Worm (Caenorhabditis elegans) whole organism, L2 larva: Measurements from ENCODE around the gene F13H8.11.

Experiments
- R02D3.7 ChIP-seq: fragments of 150-350 bp; optimal IDR thresholded peaks from 2 replicates; lab custom pipeline; 2014; ENCODE audit warnings: missing biosample characterization, missing genetic modification characterization
- aly-2 ChIP-seq: fragments of 150-350 bp; optimal IDR thresholded peaks from 2 replicates; lab custom pipeline; 2014; ENCODE audit warnings: missing biosample characterization, missing genetic modification characterization
- lin-11 ChIP-seq: fragments of 150-350 bp; sonication (generic microtip); optimal IDR thresholded peaks from 2 replicates; lab custom pipeline; 2014; ENCODE audit warnings: missing biosample characterization, missing genetic modification characterization, inconsistent platforms, mixed read lengths
- lin-13 ChIP-seq: fragments of 150-350 bp; optimal IDR thresholded peaks from 2 replicates; lab custom pipeline; 2014; ENCODE audit warnings: missing biosample characterization, missing genetic modification reagents, missing genetic modification characterization
- lin-39 ChIP-seq: fragments of 150-350 bp; optimal IDR thresholded peaks from 2 replicates; lab custom pipeline; 2014; ENCODE audit warnings: missing biosample characterization, missing genetic modification reagents, missing genetic modification characterization
- mdl-1 ChIP-seq, 2 experiments: fragments of 150-350 bp in 1 of 2; sonication (generic microtip) in 1 of 2; optimal IDR thresholded peaks; 2 replicates each; lab custom pipeline; 2017; ENCODE audit warnings: missing biosample characterization in 2 of 2, missing genetic modification characterization in 2 of 2
- nhr-237 ChIP-seq: fragments of 150-350 bp; optimal IDR thresholded peaks from 2 replicates; lab custom pipeline; 2014; ENCODE audit warnings: missing biosample characterization, missing genetic modification characterization
- nhr-25 ChIP-seq: fragments of 150-350 bp; sonication (generic microtip); optimal IDR thresholded peaks from 3 replicates; lab custom pipeline; 2014; ENCODE audit warnings: missing biosample characterization, missing genetic modification characterization
- sma-3 ChIP-seq: sonication (generic microtip); optimal IDR thresholded peaks from 2 replicates; lab custom pipeline; 2016; ENCODE audit warnings: missing genetic modification reagents, missing genetic modification characterization, missing compliant biosample characterization
- unc-62 ChIP-seq: fragments of 150-350 bp; optimal IDR thresholded peaks from 2 replicates; lab custom pipeline; 2014; ENCODE audit warnings: missing biosample characterization, missing genetic modification reagents, missing genetic modification characterization

ce11 chrII:6246054-6246453 is 13.8 kb downstream of the F13H8.11 start, which contains the start of gene lelo-1:
- TF ChIP-seq aly-2 (tag; lab: Kevin White, UChicago), result no peak
- no peak for TF ChIP-seq lin-11 (tag; lab: Kevin White, UChicago)
- no peak for TF ChIP-seq lin-13 (GFP tag; lab: Kevin White, UChicago)
- TF ChIP-seq R02D3.7, result no peak
- TF ChIP-seq mdl-1 (tag; optimal IDR thresholded peaks at IDR 0.05; lab: Kevin White, UChicago), result no peak
- TF ChIP-seq sma-3 (GFP tag; lab: Kevin White, UChicago), result no peak
- TF ChIP-seq unc-62 (GFP tag; lab: Kevin White, UChicago), result no peak
- TF ChIP-seq nhr-237 (tag; lab: Kevin White, UChicago), result no peak
- TF ChIP-seq nhr-25 (tag; lab: Kevin White, UChicago), result no peak
- no peak for TF ChIP-seq lin-39 (tag; lab: Kevin White, UChicago)
